Fruit fly (Drosophila melanogaster): ENCODE data around the gene Frmd5.

dm6 chr2L:10322176-10322575 lies 22.1 kb upstream of the Frmd5 start, which contains the start of gene CG4995:
- TF ChIP-seq EcR (GFP tag; optimal IDR thresholded peaks at IDR 0.05) (no peak), Dll (optimal IDR thresholded peaks at IDR 0.05) (no peak), pan (optimal IDR thresholded peaks at IDR 0.05) (no peak), CG8478 (optimal IDR thresholded peaks at IDR 0.05) (no peak), psq (optimal IDR thresholded peaks at IDR 0.05) (no peak)
